Fruit fly (Drosophila melanogaster) S2 (cell line): ENCODE measurements around the gene Ugt36A1.

ENCODE experiments used
- CG8478 ChIP-seq: fragments of >200 bp; optimal IDR thresholded peaks from 2 replicates; lab custom pipeline; 2018
- CTCF ChIP-seq, 2 experiments: fragments of >200 bp; optimal IDR thresholded peaks; 2 replicates each; lab custom pipeline; 2018

- no peak for TF ChIP-seq CTCF (optimal IDR thresholded peaks at IDR 0.05; lab: Kevin White, UChicago)
- no peak for TF ChIP-seq CG8478 (lab: Kevin White, UChicago)
Observed at dm6 chr2L:3648173-3648972, 29.5 kb downstream of the Ugt36A1 start.
